Worm (Caenorhabditis elegans) whole organism, midembryonic: Measurements from ENCODE around the gene Y49E10.27.
A peak's percentile ranks its signal among the peaks of the same experiment; 100 is the strongest.

Source experiments
- T22C8.4 ChIP-seq: fragments of 200-800 bp; sonication (Bioruptor generic); IDR thresholded peaks from 2 replicates; pipeline ENCODE4 v1.3.6; 2022; ENCODE audit warnings: missing genetic modification characterization, missing compliant biosample characterization
- cog-1 ChIP-seq: sonication (generic microtip); optimal IDR thresholded peaks from 2 replicates; lab custom pipeline; 2016; ENCODE audit warnings: missing genetic modification characterization, missing compliant biosample characterization
- flt-1 ChIP-seq: fragments of 200-800 bp; sonication (Bioruptor generic); IDR thresholded peaks from 2 replicates; pipeline ENCODE4 v1.3.6; 2022; ENCODE audit warnings: missing genetic modification characterization, missing compliant biosample characterization
- klf-2 ChIP-seq: fragments of 200-800 bp; sonication (Bioruptor generic); conservative IDR thresholded peaks from 2 replicates; pipeline ENCODE4 v1.3.6; 2022; ENCODE audit warnings: missing genetic modification reagents, missing genetic modification characterization, missing compliant biosample characterization
- med-1 ChIP-seq: sonication (generic microtip); optimal IDR thresholded peaks from 2 replicates; lab custom pipeline; 2017; ENCODE audit warnings: missing genetic modification characterization, mild to moderate bottlenecking, missing compliant biosample characterization, antibody characterized with exemption, missing genetic modification reagents; ENCODE audit not compliant: insufficient read depth
- ref-1 ChIP-seq: fragments of 200-800 bp; sonication (Bioruptor generic); conservative IDR thresholded peaks from 2 replicates; pipeline ENCODE4 v1.3.6; 2022; ENCODE audit warnings: missing genetic modification reagents, missing genetic modification characterization, missing compliant biosample characterization
- tab-1 ChIP-seq: fragments of 200-800 bp; sonication (Bioruptor generic); IDR thresholded peaks from 2 replicates; pipeline ENCODE4 v1.3.6; 2022; ENCODE audit warnings: missing genetic modification characterization, missing compliant biosample characterization
- ztf-23 ChIP-seq: fragments of 200-800 bp; sonication (Bioruptor generic); IDR thresholded peaks from 2 replicates; pipeline ENCODE4 v1.3.6; 2022; ENCODE audit warnings: missing genetic modification reagents, missing genetic modification characterization, missing compliant biosample characterization
- ztf-29 ChIP-seq: fragments of 200-800 bp; sonication (Bioruptor generic); IDR thresholded peaks from 2 replicates; pipeline ENCODE4 v1.3.6; 2022; ENCODE audit warnings: missing genetic modification reagents, missing genetic modification characterization, missing compliant biosample characterization

Gene Y49E10.27

ce11 chrIII:12456801-12457647, 22.8 kb downstream of the Y49E10.27 start, which contains the start of the genes scav-3 and Y49E10.21:
TSS of gene scav-3 (minus strand) at chrIII:12456850.
TSS of gene Y49E10.21 (plus strand) at chrIII:12457597.
- TF ChIP-seq tab-1 (GFP tag; lab: Robert Waterston, UW) (no peak), T22C8.4 (no peak), ztf-29 (GFP tag; lab: Robert Waterston, UW) (no peak), cog-1 (tag; lab: Kevin White, UChicago) (no peak), med-1 (GFP tag; lab: Kevin White, UChicago) (no peak), klf-2 (GFP tag; lab: Robert Waterston, UW) (no peak), flt-1 (GFP tag; lab: Robert Waterston, UW) (no peak), ztf-23 (GFP tag; lab: Robert Waterston, UW) (no peak), ref-1 (GFP tag; lab: Robert Waterston, UW) (no peak)

- TF ChIP-seq ztf-29 (GFP tag; lab: Robert Waterston, UW) (no peak), ztf-23 (GFP tag; lab: Robert Waterston, UW) (no peak), flt-1 (GFP tag; lab: Robert Waterston, UW) (no peak), med-1 (GFP tag; lab: Kevin White, UChicago) (no peak), klf-2 (GFP tag; lab: Robert Waterston, UW) (no peak), tab-1 (GFP tag; lab: Robert Waterston, UW) (no peak), cog-1 (tag; lab: Kevin White, UChicago) (no peak), ref-1 (GFP tag; lab: Robert Waterston, UW) (no peak), T22C8.4 (no peak)
These were observed 24.8 kb downstream of the Y49E10.27 start for ce11 chrIII:12458970-12459369.

ce11 chrIII:12466310-12466709, 32.1 kb downstream of the Y49E10.27 start, which contains the start of gene pstk-1:
TSS of gene pstk-1 (plus strand) at chrIII:12466610.
- no peak for TF ChIP-seq klf-2 (GFP tag; lab: Robert Waterston, UW)
- no peak for TF ChIP-seq T22C8.4
- TF ChIP-seq flt-1 (GFP tag; lab: Robert Waterston, UW): no peak
- TF ChIP-seq med-1 (GFP tag; lab: Kevin White, UChicago): no peak
- TF ChIP-seq ztf-23 (GFP tag; lab: Robert Waterston, UW): no peak
- TF ChIP-seq tab-1 (GFP tag; lab: Robert Waterston, UW): no peak
- no peak for TF ChIP-seq cog-1 (tag; lab: Kevin White, UChicago)
- TF ChIP-seq ref-1 (GFP tag; lab: Robert Waterston, UW): no peak
- TF ChIP-seq ztf-29 (GFP tag; lab: Robert Waterston, UW): no peak

- TF ChIP-seq ref-1 (GFP tag; lab: Robert Waterston, UW) (no peak), med-1 (GFP tag; lab: Kevin White, UChicago) (no peak), tab-1 (GFP tag; lab: Robert Waterston, UW) (no peak), cog-1 (tag; lab: Kevin White, UChicago) (no peak), flt-1 (GFP tag; lab: Robert Waterston, UW) (no peak), ztf-23 (GFP tag; lab: Robert Waterston, UW) (no peak), ztf-29 (GFP tag; lab: Robert Waterston, UW) (no peak), T22C8.4 (no peak), klf-2 (GFP tag; lab: Robert Waterston, UW) (no peak)
These were observed 34.7 kb downstream of the Y49E10.27 start, which contains the start of gene Y49E10.29 for ce11 chrIII:12468869-12469268. TSS of gene Y49E10.29 (plus strand) at chrIII:12469169.

ce11 chrIII:12469800-12470199, 35.6 kb downstream of the Y49E10.27 start:
- TF ChIP-seq med-1 (GFP tag; lab: Kevin White, UChicago) (no peak), tab-1 (GFP tag; lab: Robert Waterston, UW) (no peak), ref-1 (GFP tag; lab: Robert Waterston, UW) (no peak), T22C8.4 (no peak), flt-1 (GFP tag; lab: Robert Waterston, UW) (no peak), klf-2 (GFP tag; lab: Robert Waterston, UW) (no peak), cog-1 (tag; lab: Kevin White, UChicago) (no peak), ztf-23 (GFP tag; lab: Robert Waterston, UW) (no peak), ztf-29 (GFP tag; lab: Robert Waterston, UW) (no peak)

- TF ChIP-seq ztf-23 (GFP tag; lab: Robert Waterston, UW) (no peak), T22C8.4 (no peak), ztf-29 (GFP tag; lab: Robert Waterston, UW) (no peak), tab-1 (GFP tag; lab: Robert Waterston, UW) (no peak), ref-1 (GFP tag; lab: Robert Waterston, UW) (no peak), med-1 (GFP tag; lab: Kevin White, UChicago) (no peak)
These were observed 36.4 kb downstream of the Y49E10.27 start for ce11 chrIII:12470589-12470988.

ce11 chrIII:12472497-12472896, 38.3 kb downstream of the Y49E10.27 start, which contains the start of gene cccp-1:
TSS of gene cccp-1 (plus strand) at chrIII:12472873.
- TF ChIP-seq cog-1 (tag; lab: Kevin White, UChicago) (no peak), T22C8.4 (peak; percentile 77; the same call in 1 of the 2 replicates), tab-1 (GFP tag; lab: Robert Waterston, UW) (no peak), ztf-29 (GFP tag; lab: Robert Waterston, UW) (no peak), ref-1 (GFP tag; lab: Robert Waterston, UW) (no peak), flt-1 (GFP tag; lab: Robert Waterston, UW) (no peak), klf-2 (GFP tag; lab: Robert Waterston, UW) (no peak), med-1 (GFP tag; lab: Kevin White, UChicago) (no peak), ztf-23 (GFP tag; lab: Robert Waterston, UW) (0 out of 2 replicates have a peak, but pooled peaks have one; percentile 6)

ce11 chrIII:12484432-12484831, 50.2 kb downstream of the Y49E10.27 start, which contains the start of gene arrd-16:
TSS of gene arrd-16 (plus strand) at chrIII:12484732.
- TF ChIP-seq tab-1 (GFP tag; lab: Robert Waterston, UW): no peak
- no peak for TF ChIP-seq cog-1 (tag; lab: Kevin White, UChicago)
- TF ChIP-seq ztf-23 (GFP tag; lab: Robert Waterston, UW): no peak
- no peak for TF ChIP-seq ztf-29 (GFP tag; lab: Robert Waterston, UW)
- no peak for TF ChIP-seq med-1 (GFP tag; lab: Kevin White, UChicago)
- TF ChIP-seq klf-2 (GFP tag; lab: Robert Waterston, UW): no peak
- no peak for TF ChIP-seq T22C8.4
- TF ChIP-seq flt-1 (GFP tag; lab: Robert Waterston, UW): no peak
- no peak for TF ChIP-seq ref-1 (GFP tag; lab: Robert Waterston, UW)
